Worm (Caenorhabditis elegans): ENCODE data around the gene cdc-48.2.

DNA sequence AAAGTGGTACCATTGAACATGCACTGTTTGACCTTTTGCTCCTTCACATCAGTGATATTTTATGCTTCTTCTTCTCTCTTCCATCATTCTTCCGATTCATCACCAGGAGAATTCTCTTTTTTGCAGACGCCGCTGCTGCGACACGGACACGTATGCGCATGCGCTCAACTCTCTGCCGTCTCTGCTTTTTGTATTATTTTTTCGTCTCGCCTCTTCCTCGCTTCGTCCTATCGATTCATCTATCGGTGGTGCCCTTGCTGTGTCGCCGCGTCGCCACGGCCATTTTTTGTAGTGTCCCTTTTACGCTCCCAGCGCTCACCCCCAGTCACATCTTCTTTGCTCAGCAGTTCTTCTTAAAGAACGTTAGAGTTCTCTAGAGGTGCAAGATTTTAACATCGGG, 12.2 kb upstream of the cdc-48.2 start:
- TF ChIP-seq ztf-11 (tag; optimal IDR thresholded peaks at IDR 0.05) (no peak), mab-5 (tag; optimal IDR thresholded peaks at IDR 0.05) (no peak), pha-4 (tag; optimal IDR thresholded peaks at IDR 0.05) (no peak)
